Worm (Caenorhabditis elegans) whole organism, mixed stage, embryonic: Measurements from ENCODE around the gene ifbp-1.

Experiments used
- drap-1 ChIP-seq: fragments of 200-800 bp; sonication (Bioruptor generic); optimal IDR thresholded peaks from 3 replicates; lab custom pipeline; 2018; ENCODE audit warnings: mild to moderate bottlenecking, missing genetic modification characterization, missing compliant biosample characterization
- lin-32 ChIP-seq: fragments of 200-800 bp; sonication (Bioruptor generic); optimal IDR thresholded peaks from 2 replicates; lab custom pipeline; 2018; ENCODE audit warnings: mild to moderate bottlenecking, missing genetic modification characterization, missing compliant biosample characterization
- mep-1 ChIP-seq: fragments of 150-350 bp; optimal IDR thresholded peaks from 2 replicates; lab custom pipeline; 2017; ENCODE audit warnings: missing biosample characterization, missing genetic modification reagents, missing genetic modification characterization, inconsistent platforms
- nhr-12 ChIP-seq: fragments of 150-350 bp; optimal IDR thresholded peaks from 2 replicates; lab custom pipeline; 2014; ENCODE audit warnings: missing biosample characterization, missing genetic modification characterization
- pha-4 ChIP-seq: fragments of 150-350 bp; optimal IDR thresholded peaks from 2 replicates; lab custom pipeline; 2018; ENCODE audit warnings: missing biosample characterization, missing genetic modification reagents, missing genetic modification characterization
- unc-39 ChIP-seq: fragments of 150-350 bp; optimal IDR thresholded peaks from 2 replicates; lab custom pipeline; 2014; ENCODE audit warnings: missing biosample characterization, missing genetic modification characterization
- unc-62 ChIP-seq: fragments of 150-350 bp; optimal IDR thresholded peaks from 2 replicates; lab custom pipeline; 2014; ENCODE audit warnings: missing biosample characterization, missing genetic modification reagents, missing genetic modification characterization

DNA sequence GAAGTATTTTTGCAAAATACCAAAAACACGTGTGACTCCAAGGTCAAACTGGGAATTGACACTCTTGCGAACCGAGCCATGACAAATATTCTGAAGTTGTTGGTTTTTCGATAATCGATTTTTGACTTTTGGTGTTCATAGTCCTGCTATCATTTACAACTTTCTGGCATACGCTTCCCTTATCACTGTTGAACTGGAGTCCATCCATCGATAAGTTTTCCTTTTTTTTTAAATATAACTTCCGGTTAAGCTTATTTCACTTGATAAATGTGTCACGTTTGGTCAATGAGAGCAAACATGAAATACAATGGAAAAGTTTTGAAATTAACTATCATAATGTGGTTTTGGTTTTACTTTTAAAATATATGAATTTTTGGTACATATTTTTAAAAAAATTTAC, 41.6 kb upstream of the ifbp-1 start:
- no peak for TF ChIP-seq pha-4 (tag; lab: Kevin White, UChicago)
- no peak for TF ChIP-seq lin-32 (GFP tag; lab: Kevin White, UChicago)
- no peak for TF ChIP-seq unc-62 (GFP tag; lab: Kevin White, UChicago)
- TF ChIP-seq mep-1 (tag; lab: Kevin White, UChicago) = no peak
- no peak for TF ChIP-seq unc-39 (tag; lab: Kevin White, UChicago)
- TF ChIP-seq drap-1 (GFP tag; lab: Kevin White, UChicago) = no peak
- TF ChIP-seq nhr-12 (tag; lab: Kevin White, UChicago) = no peak
